Fruit fly (Drosophila melanogaster) whole organism, prepupa: ENCODE data around the gene CG5541.

ENCODE experiments used
- CG10631 ChIP-seq: fragments of 200-800 bp; sonication (Bioruptor generic); optimal IDR thresholded peaks from 2 replicates; lab custom pipeline; 2016; ENCODE audit warnings: missing biosample characterization, missing genetic modification characterization
- CG3032 ChIP-seq: fragments of 200-800 bp; optimal IDR thresholded peaks from 2 replicates; lab custom pipeline; 2019; ENCODE audit warnings: missing biosample characterization, mild to moderate bottlenecking, missing genetic modification characterization, moderate library complexity
- CG6792 ChIP-seq: fragments of 200-800 bp; sonication (Bioruptor generic); optimal IDR thresholded peaks from 3 replicates; lab custom pipeline; 2016; ENCODE audit warnings: missing biosample characterization, missing genetic modification characterization
- CG6854 ChIP-seq: fragments of 200-800 bp; sonication (Bioruptor generic); optimal IDR thresholded peaks from 2 replicates; lab custom pipeline; 2017; ENCODE audit warnings: missing biosample characterization, mild to moderate bottlenecking, missing genetic modification characterization
- OdsH ChIP-seq: fragments of 200-800 bp; sonication (Bioruptor generic); optimal IDR thresholded peaks from 3 replicates; lab custom pipeline; 2016; ENCODE audit warnings: missing biosample characterization, missing genetic modification characterization
- acj6 ChIP-seq: fragments of 200-800 bp; sonication (Bioruptor generic); optimal IDR thresholded peaks from 3 replicates; lab custom pipeline; 2016; ENCODE audit warnings: missing biosample characterization, missing genetic modification characterization
- dac ChIP-seq: fragments of 200-800 bp; sonication (Bioruptor generic); optimal IDR thresholded peaks from 2 replicates; lab custom pipeline; 2017; ENCODE audit warnings: missing biosample characterization, mild to moderate bottlenecking, missing genetic modification characterization
- spab ChIP-seq: fragments of 200-800 bp; sonication (Bioruptor generic); optimal IDR thresholded peaks from 2 replicates; lab custom pipeline; 2017; ENCODE audit warnings: missing biosample characterization, mild to moderate bottlenecking, missing genetic modification characterization, missing genetic modification reagents

- no peak for TF ChIP-seq spab (GFP tag; lab: Kevin White, UChicago)
- no peak for TF ChIP-seq acj6 (GFP tag; lab: Kevin White, UChicago)
- TF ChIP-seq CG6854 (GFP tag; lab: Kevin White, UChicago) = no peak
- TF ChIP-seq CG3032 (tag; lab: Kevin White, UChicago) = no peak
- no peak for TF ChIP-seq CG6792 (GFP tag; lab: Kevin White, UChicago)
- peak; percentile 7 for TF ChIP-seq OdsH (GFP tag; lab: Kevin White, UChicago)
- no peak for TF ChIP-seq CG10631 (GFP tag; lab: Kevin White, UChicago)
- no peak for TF ChIP-seq dac (GFP tag; lab: Kevin White, UChicago)
Observed at dm6 chrX:15042499-15042898, 1.4 kb upstream of the CG5541 start.
